Worm (Caenorhabditis elegans): ENCODE data around the gene chil-13.

DNA sequence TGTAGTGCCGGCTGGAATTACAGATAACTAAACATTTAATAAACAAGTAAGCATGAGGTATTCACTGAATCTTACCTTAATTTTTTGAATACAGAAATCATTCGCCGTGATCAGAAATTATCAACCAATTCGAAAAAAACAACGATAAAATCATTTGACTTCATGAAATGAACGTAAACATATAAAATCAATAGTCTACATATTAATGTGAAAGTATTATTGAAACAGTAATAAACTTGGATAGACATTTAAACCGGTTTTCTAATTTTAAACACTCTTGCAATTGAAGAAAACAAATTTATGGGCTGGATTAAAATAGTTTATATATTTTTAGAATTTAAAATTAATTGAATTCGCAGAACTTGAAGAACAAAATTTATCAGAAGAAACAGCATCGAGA is 3.7 kb upstream of the chil-13 start, which contains the start of gene chil-16:
- TF ChIP-seq pqm-1 (tag; optimal IDR thresholded peaks at IDR 0.05) (no peak), nfya-1 (tag; optimal IDR thresholded peaks at IDR 0.05) (no peak)
